Fruit fly (Drosophila melanogaster) S2 (cell line): ENCODE measurements around the gene Npc2b.

Source experiments
- CG8478 ChIP-seq: fragments of >200 bp; optimal IDR thresholded peaks from 2 replicates; lab custom pipeline; 2018
- CTCF ChIP-seq, 2 experiments: fragments of >200 bp; optimal IDR thresholded peaks; 2 replicates each; lab custom pipeline; 2018

- TF ChIP-seq CG8478 (lab: Kevin White, UChicago) (no peak), CTCF (optimal IDR thresholded peaks at IDR 0.05; lab: Kevin White, UChicago) (no peak)
Observed at dm6 chr3R:14095428-14095827, 6.1 kb downstream of the Npc2b start.
